Fruit fly (Drosophila melanogaster) whole organism, pupa: ENCODE measurements around the gene MED11.

Experiments used
- CG12605 ChIP-seq: fragments of 200-800 bp; sonication (Bioruptor generic); IDR thresholded peaks from 2 replicates; pipeline ENCODE4 v1.3.6; 2022; ENCODE audit warnings: missing biosample characterization, missing genetic modification characterization
- CG13204 ChIP-seq: fragments of 200-800 bp; sonication (Bioruptor generic); optimal IDR thresholded peaks from 2 replicates; lab custom pipeline; 2018; ENCODE audit warnings: missing biosample characterization, mild to moderate bottlenecking, missing genetic modification characterization, moderate library complexity
- CG15710 ChIP-seq: fragments of 200-800 bp; sonication (Bioruptor generic); optimal IDR thresholded peaks from 2 replicates; lab custom pipeline; 2018; ENCODE audit warnings: missing biosample characterization, mild to moderate bottlenecking, missing genetic modification characterization, moderate library complexity
- CG32121 ChIP-seq: fragments of 200-800 bp; sonication (Bioruptor generic); IDR thresholded peaks from 2 replicates; pipeline ENCODE4 v1.3.6; 2022; ENCODE audit warnings: missing biosample characterization, missing genetic modification characterization
- CG8301 ChIP-seq: fragments of 200-800 bp; sonication (Bioruptor generic); optimal IDR thresholded peaks from 2 replicates; lab custom pipeline; 2018; ENCODE audit warnings: missing biosample characterization, mild to moderate bottlenecking, missing genetic modification characterization
- CG9948 ChIP-seq: fragments of 200-800 bp; sonication (Bioruptor generic); optimal IDR thresholded peaks from 2 replicates; lab custom pipeline; 2018; ENCODE audit warnings: missing biosample characterization, mild to moderate bottlenecking, missing genetic modification characterization, moderate library complexity
- Ets98B ChIP-seq: fragments of 200-800 bp; sonication (Bioruptor generic); IDR thresholded peaks from 2 replicates; pipeline ENCODE4 v1.3.6; 2022; ENCODE audit warnings: missing biosample characterization, missing genetic modification characterization
- Pif1A ChIP-seq: fragments of 200-800 bp; sonication (Bioruptor generic); optimal IDR thresholded peaks from 3 replicates; lab custom pipeline; 2016; ENCODE audit warnings: missing biosample characterization, missing genetic modification characterization
- Snoo ChIP-seq: fragments of 200-800 bp; sonication (Bioruptor generic); optimal IDR thresholded peaks from 3 replicates; lab custom pipeline; 2017; ENCODE audit warnings: missing biosample characterization, mild to moderate bottlenecking, missing genetic modification characterization, inconsistent platforms
- rn ChIP-seq: fragments of 200-800 bp; sonication (Bioruptor generic); IDR thresholded peaks from 2 replicates; pipeline ENCODE4 v1.3.6; 2022; ENCODE audit warnings: missing biosample characterization, missing genetic modification characterization

dm6 chr3L:18792834-18793233, 47.2 kb downstream of the MED11 start:
- no peak for TF ChIP-seq CG8301
- TF ChIP-seq rn (GFP tag; lab: Robert Waterston, UW): no peak
- peak; percentile 25; the same call in 1 of the 2 replicates for TF ChIP-seq Ets98B
- peak; percentile 28; the same call in 1 of the 2 replicates for TF ChIP-seq CG12605 (GFP tag; lab: Robert Waterston, UW)
- no peak for TF ChIP-seq Snoo
- no peak for TF ChIP-seq Pif1A (GFP tag; lab: Kevin White, UChicago)
- no peak for TF ChIP-seq CG15710
- peak; percentile 10 for TF ChIP-seq CG13204 (GFP tag; lab: Kevin White, UChicago)
- TF ChIP-seq CG9948 (tag; lab: Kevin White, UChicago): no peak
- 0 out of 2 replicates have a peak, but pooled peaks have one; percentile 13 for TF ChIP-seq CG32121
